Worm (Caenorhabditis elegans) whole organism, L3 larva: Measurements from ENCODE around the gene hpd-1.

Source experiments
- ZK546.5 ChIP-seq: sonication (generic microtip); optimal IDR thresholded peaks from 2 replicates; lab custom pipeline; 2017; ENCODE audit warnings: missing biosample characterization, missing genetic modification characterization
- ceh-9 ChIP-seq: sonication (generic microtip); optimal IDR thresholded peaks from 2 replicates; lab custom pipeline; 2018; ENCODE audit warnings: missing biosample characterization, missing genetic modification characterization
- egl-27 ChIP-seq: sonication (generic microtip); optimal IDR thresholded peaks from 4 replicates; lab custom pipeline; 2017; ENCODE audit warnings: missing biosample characterization, missing genetic modification reagents, missing genetic modification characterization
- lin-39 ChIP-seq: fragments of 150-350 bp; optimal IDR thresholded peaks from 2 replicates; lab custom pipeline; 2018; ENCODE audit warnings: missing biosample characterization, missing genetic modification reagents, missing genetic modification characterization
- mdl-1 ChIP-seq: fragments of 150-350 bp; optimal IDR thresholded peaks from 2 replicates; lab custom pipeline; 2014; ENCODE audit warnings: missing biosample characterization, missing genetic modification characterization
- ztf-11 ChIP-seq: fragments of 150-350 bp; optimal IDR thresholded peaks from 2 replicates; lab custom pipeline; 2014; ENCODE audit warnings: missing biosample characterization, missing genetic modification characterization

DNA sequence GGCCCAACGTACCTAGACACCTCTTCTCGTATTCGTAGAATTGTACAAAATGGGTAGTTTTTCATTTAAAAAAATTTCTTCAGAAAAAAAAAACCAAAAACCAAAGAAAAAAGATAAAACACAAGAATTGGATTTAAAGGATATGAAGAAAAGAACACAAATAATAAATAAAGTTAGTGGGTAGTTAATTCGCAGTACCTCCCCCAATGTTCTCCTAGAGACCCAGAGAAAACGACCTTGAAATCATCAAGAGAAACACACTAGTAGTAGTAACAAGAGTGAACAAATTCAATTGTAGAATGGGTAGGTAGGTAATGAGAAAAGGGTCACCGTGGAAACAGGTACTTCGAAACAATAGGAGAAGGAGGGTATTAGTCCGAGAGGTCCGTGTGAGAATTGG is 42.5 kb downstream of the hpd-1 start:
- TF ChIP-seq ZK546.5 (tag; lab: Kevin White, UChicago), result no peak
- no peak for TF ChIP-seq egl-27 (tag; lab: Kevin White, UChicago)
- no peak for TF ChIP-seq ztf-11 (tag; lab: Kevin White, UChicago)
- TF ChIP-seq lin-39 (tag; lab: Kevin White, UChicago), result no peak
- no peak for TF ChIP-seq mdl-1 (tag; lab: Kevin White, UChicago)
- no peak for TF ChIP-seq ceh-9
